Fruit fly (Drosophila melanogaster): ENCODE data around the gene CG13311.

Gene CG13311

dm6 chr3L:8788445-8788844 is 13.5 kb downstream of the CG13311 start, which contains the start of gene Acbp5:
Gene Acbp5, minus strand, starts transcription at chr3L:8788545.
- TF ChIP-seq Myc (optimal IDR thresholded peaks at IDR 0.05) (no peak), psq (optimal IDR thresholded peaks at IDR 0.05) (no peak), Sin3A (optimal IDR thresholded peaks at IDR 0.05) (no peak), insv (optimal IDR thresholded peaks at IDR 0.05) (no peak), h (optimal IDR thresholded peaks at IDR 0.05) (no peak), ttk (optimal IDR thresholded peaks at IDR 0.05) (no peak)

- TF ChIP-seq psq (optimal IDR thresholded peaks at IDR 0.05) (no peak), insv (optimal IDR thresholded peaks at IDR 0.05) (no peak)
These were observed 14.3 kb downstream of the CG13311 start for dm6 chr3L:8787701-8788100.

- TF ChIP-seq insv (optimal IDR thresholded peaks at IDR 0.05), result no peak
- no peak for TF ChIP-seq h (optimal IDR thresholded peaks at IDR 0.05)
- TF ChIP-seq ttk (optimal IDR thresholded peaks at IDR 0.05), result no peak
- TF ChIP-seq Sin3A (optimal IDR thresholded peaks at IDR 0.05), result no peak
- TF ChIP-seq Myc (optimal IDR thresholded peaks at IDR 0.05), result no peak
- no peak for TF ChIP-seq psq (optimal IDR thresholded peaks at IDR 0.05)
These were observed 14.7 kb downstream of the CG13311 start for dm6 chr3L:8787240-8787639.

dm6 chr3L:8783299-8783698 is 18.7 kb downstream of the CG13311 start:
- TF ChIP-seq Sin3A (optimal IDR thresholded peaks at IDR 0.05), result no peak
- TF ChIP-seq Myc (optimal IDR thresholded peaks at IDR 0.05), result no peak
- TF ChIP-seq psq (optimal IDR thresholded peaks at IDR 0.05), result no peak

dm6 chr3L:8781993-8782392 is 20.0 kb downstream of the CG13311 start:
- TF ChIP-seq h (optimal IDR thresholded peaks at IDR 0.05) (no peak), Myc (optimal IDR thresholded peaks at IDR 0.05) (no peak), ttk (optimal IDR thresholded peaks at IDR 0.05) (no peak), Sin3A (optimal IDR thresholded peaks at IDR 0.05) (no peak), psq (optimal IDR thresholded peaks at IDR 0.05) (no peak), insv (optimal IDR thresholded peaks at IDR 0.05) (no peak)

- TF ChIP-seq psq (optimal IDR thresholded peaks at IDR 0.05), result no peak
These were observed 21.2 kb downstream of the CG13311 start for dm6 chr3L:8780723-8781296.

- no peak for TF ChIP-seq h (optimal IDR thresholded peaks at IDR 0.05)
- TF ChIP-seq ttk (optimal IDR thresholded peaks at IDR 0.05), result no peak
- no peak for TF ChIP-seq insv (optimal IDR thresholded peaks at IDR 0.05)
- TF ChIP-seq Sin3A (optimal IDR thresholded peaks at IDR 0.05), result no peak
These were observed 24.5 kb downstream of the CG13311 start for dm6 chr3L:8777313-8777924.

- TF ChIP-seq psq (optimal IDR thresholded peaks at IDR 0.05) (no peak), h (optimal IDR thresholded peaks at IDR 0.05) (no peak), Myc (optimal IDR thresholded peaks at IDR 0.05) (no peak), Sin3A (optimal IDR thresholded peaks at IDR 0.05) (no peak), ttk (optimal IDR thresholded peaks at IDR 0.05) (no peak), insv (optimal IDR thresholded peaks at IDR 0.05) (no peak)
These were observed 26.8 kb downstream of the CG13311 start for dm6 chr3L:8774974-8775731.

dm6 chr3L:8773713-8774112 is 28.3 kb downstream of the CG13311 start:
- TF ChIP-seq ttk (optimal IDR thresholded peaks at IDR 0.05) (no peak), Sin3A (optimal IDR thresholded peaks at IDR 0.05) (no peak), insv (optimal IDR thresholded peaks at IDR 0.05) (no peak), psq (optimal IDR thresholded peaks at IDR 0.05) (no peak), h (optimal IDR thresholded peaks at IDR 0.05) (no peak), Myc (optimal IDR thresholded peaks at IDR 0.05) (no peak)

dm6 chr3L:8772998-8773684 is 28.8 kb downstream of the CG13311 start:
- TF ChIP-seq psq (optimal IDR thresholded peaks at IDR 0.05) (no peak), Myc (optimal IDR thresholded peaks at IDR 0.05) (no peak), Sin3A (optimal IDR thresholded peaks at IDR 0.05) (no peak), insv (optimal IDR thresholded peaks at IDR 0.05) (no peak), h (optimal IDR thresholded peaks at IDR 0.05) (no peak), ttk (optimal IDR thresholded peaks at IDR 0.05) (no peak)

dm6 chr3L:8770616-8771229 is 31.2 kb downstream of the CG13311 start:
- TF ChIP-seq insv (optimal IDR thresholded peaks at IDR 0.05) (no peak), psq (optimal IDR thresholded peaks at IDR 0.05) (no peak)

- no peak for TF ChIP-seq Myc (optimal IDR thresholded peaks at IDR 0.05)
- TF ChIP-seq Sin3A (optimal IDR thresholded peaks at IDR 0.05), result no peak
- TF ChIP-seq psq (optimal IDR thresholded peaks at IDR 0.05), result no peak
- TF ChIP-seq h (optimal IDR thresholded peaks at IDR 0.05), result no peak
- TF ChIP-seq insv (optimal IDR thresholded peaks at IDR 0.05), result no peak
- no peak for TF ChIP-seq ttk (optimal IDR thresholded peaks at IDR 0.05)
These were observed 34.1 kb downstream of the CG13311 start for dm6 chr3L:8767876-8768275.
